Worm (Caenorhabditis elegans) whole organism, early embryonic: Measurements from ENCODE around the gene T28F3.5.

ENCODE experiments used
- ceh-36 ChIP-seq: sonication (generic microtip); optimal IDR thresholded peaks from 2 replicates; lab custom pipeline; 2016; ENCODE audit warnings: missing genetic modification characterization, inconsistent platforms, missing compliant biosample characterization
- flt-1 ChIP-seq: fragments of 200-800 bp; sonication (Bioruptor generic); IDR thresholded peaks from 2 replicates; pipeline ENCODE4 v1.3.6; 2022; ENCODE audit warnings: missing genetic modification characterization, missing compliant biosample characterization
- hnd-1 ChIP-seq: sonication (generic microtip); optimal IDR thresholded peaks from 2 replicates; lab custom pipeline; 2016; ENCODE audit warnings: missing genetic modification characterization, missing compliant biosample characterization
- pes-1 ChIP-seq: fragments of 200-800 bp; sonication (Bioruptor generic); IDR thresholded peaks from 2 replicates; pipeline ENCODE4 v1.3.6; 2022; ENCODE audit warnings: missing genetic modification reagents, missing genetic modification characterization, missing compliant biosample characterization
- scrt-1 ChIP-seq: fragments of 200-800 bp; sonication (Bioruptor generic); IDR thresholded peaks from 2 replicates; pipeline ENCODE4 v1.3.6; 2022; ENCODE audit warnings: missing genetic modification characterization, missing compliant biosample characterization
- tbx-37 ChIP-seq: fragments of 200-800 bp; sonication (Bioruptor generic); conservative IDR thresholded peaks from 2 replicates; pipeline ENCODE4 v1.3.6; 2022; ENCODE audit warnings: missing genetic modification reagents, missing genetic modification characterization, missing compliant biosample characterization

DNA sequence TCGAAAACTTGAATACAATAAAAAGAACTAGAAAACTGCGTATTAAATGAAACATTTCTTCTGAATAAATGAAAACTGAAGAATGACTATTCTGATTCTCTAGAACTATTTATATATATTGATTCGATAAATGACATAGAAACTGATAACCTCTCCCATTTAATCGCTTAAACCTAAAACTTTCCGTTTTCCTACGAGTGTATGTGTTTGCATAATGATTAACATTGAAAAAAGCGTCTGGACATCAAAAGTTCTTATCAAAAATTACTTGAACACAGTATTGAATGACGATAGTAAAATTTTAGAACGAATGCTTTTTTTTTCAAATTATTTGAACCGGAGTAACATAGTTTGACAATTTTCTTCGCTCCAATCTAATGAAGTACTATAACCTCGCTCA lies 47.6 kb downstream of the T28F3.5 start, which contains the start of gene C49C3.9:
- no peak for TF ChIP-seq ceh-36
- no peak for TF ChIP-seq flt-1 (GFP tag; lab: Robert Waterston, UW)
- no peak for TF ChIP-seq hnd-1 (tag; lab: Kevin White, UChicago)
- TF ChIP-seq scrt-1: no peak
- TF ChIP-seq pes-1 (GFP tag; lab: Robert Waterston, UW): no peak
- TF ChIP-seq tbx-37 (GFP tag; lab: Robert Waterston, UW): no peak
